Worm (Caenorhabditis elegans) whole organism, young adult: ENCODE results near the gene nhr-80.

Experiments
- B0336.3 ChIP-seq: fragments of 200-800 bp; sonication (Bioruptor generic); IDR thresholded peaks from 2 replicates; pipeline ENCODE4 v1.3.6; 2022; ENCODE audit warnings: missing genetic modification characterization, missing compliant biosample characterization
- C17E4.6 ChIP-seq: fragments of 200-800 bp; sonication (Bioruptor generic); IDR thresholded peaks from 2 replicates; pipeline ENCODE4 v1.3.6; 2022; ENCODE audit warnings: missing genetic modification reagents, missing genetic modification characterization, missing compliant biosample characterization
- F49E8.2 ChIP-seq: sonication (generic microtip); optimal IDR thresholded peaks from 3 replicates; lab custom pipeline; 2017; ENCODE audit warnings: missing genetic modification characterization, mild to moderate bottlenecking, missing compliant biosample characterization, antibody characterized with exemption, moderate library complexity; ENCODE audit not compliant: insufficient read depth
- F52B5.7 ChIP-seq: sonication (generic microtip); optimal IDR thresholded peaks from 2 replicates; lab custom pipeline; 2016; ENCODE audit warnings: mild to moderate bottlenecking, missing genetic modification characterization, missing compliant biosample characterization
- K11D2.4 ChIP-seq: fragments of 200-800 bp; sonication (Bioruptor generic); IDR thresholded peaks from 2 replicates; pipeline ENCODE4 v1.3.6; 2022; ENCODE audit warnings: missing genetic modification reagents, missing genetic modification characterization, missing compliant biosample characterization
- T26A5.8 ChIP-seq: sonication (generic microtip); optimal IDR thresholded peaks from 2 replicates; lab custom pipeline; 2016; ENCODE audit warnings: missing genetic modification characterization, missing compliant biosample characterization
- Y53F4B.3 ChIP-seq: fragments of 200-800 bp; sonication (Bioruptor generic); IDR thresholded peaks from 2 replicates; pipeline ENCODE4 v1.3.6; 2022; ENCODE audit warnings: missing genetic modification reagents, missing genetic modification characterization, missing compliant biosample characterization
- Y53G8AR.9 ChIP-seq: fragments of 200-800 bp; sonication (Bioruptor generic); conservative IDR thresholded peaks from 2 replicates; pipeline ENCODE4 v1.3.6; 2022; ENCODE audit warnings: missing genetic modification reagents, missing genetic modification characterization, missing compliant biosample characterization
- Y67H2A.10 ChIP-seq: fragments of 200-800 bp; sonication (Bioruptor generic); conservative IDR thresholded peaks from 2 replicates; pipeline ENCODE4 v1.3.6; 2022; ENCODE audit warnings: missing genetic modification reagents, missing genetic modification characterization, missing compliant biosample characterization
- Y79H2A.3 ChIP-seq: fragments of 200-800 bp; sonication (Bioruptor generic); conservative IDR thresholded peaks from 2 replicates; pipeline ENCODE4 v1.3.6; 2022; ENCODE audit warnings: missing genetic modification reagents, missing genetic modification characterization, missing compliant biosample characterization
- Y95B8A.8 ChIP-seq: fragments of 200-800 bp; sonication (Bioruptor generic); IDR thresholded peaks from 2 replicates; pipeline ENCODE4 v1.3.6; 2022; ENCODE audit warnings: missing genetic modification reagents, missing genetic modification characterization, missing compliant biosample characterization
- akir-1 ChIP-seq: fragments of 200-800 bp; sonication (Bioruptor generic); optimal IDR thresholded peaks from 2 replicates; lab custom pipeline; 2018; ENCODE audit warnings: mild to moderate bottlenecking, missing genetic modification characterization, moderate library complexity, missing compliant biosample characterization
- ama-1 ChIP-seq, 3 experiments: fragments of 150-350 bp in 1 of 3; sonication (generic microtip) in 2 of 3; optimal IDR thresholded peaks; 2 replicates each; lab custom pipeline; 2014 to 2018; ENCODE audit warnings: missing biosample characterization in 2 of 3, missing genetic modification characterization in 2 of 3, missing genetic modification reagents in 2 of 3
- athp-1 ChIP-seq: sonication (generic microtip); optimal IDR thresholded peaks from 2 replicates; lab custom pipeline; 2017; ENCODE audit warnings: mild to moderate bottlenecking, missing genetic modification characterization, missing compliant biosample characterization
- attf-5 ChIP-seq: fragments of 200-800 bp; sonication (Bioruptor generic); optimal IDR thresholded peaks from 2 replicates; lab custom pipeline; 2018; ENCODE audit warnings: mild to moderate bottlenecking, missing genetic modification characterization, missing compliant biosample characterization
- cebp-1 ChIP-seq, 2 experiments: fragments of 200-800 bp in 1 of 2; sonication (Bioruptor generic) in 1 of 2; sonication (generic microtip) in 1 of 2; IDR thresholded peaks in 1 of 2; optimal IDR thresholded peaks in 1 of 2; 2 replicates each; pipeline versions ENCODE4 v1.3.6 to Lab custom; 2017 to 2022; ENCODE audit warnings: missing compliant biosample characterization in 2 of 2, missing genetic modification characterization in 2 of 2, mild to moderate bottlenecking in 1 of 2, missing genetic modification reagents in 1 of 2, moderate library complexity in 1 of 2
- ceh-100 ChIP-seq: fragments of 200-800 bp; sonication (Bioruptor generic); IDR thresholded peaks from 2 replicates; pipeline ENCODE4 v1.3.6; 2022; ENCODE audit warnings: missing genetic modification reagents, missing genetic modification characterization, missing compliant biosample characterization
- ceh-40 ChIP-seq: fragments of 200-800 bp; sonication (Bioruptor generic); IDR thresholded peaks from 2 replicates; pipeline ENCODE4 v1.3.6; 2022; ENCODE audit warnings: missing genetic modification characterization, missing compliant biosample characterization
- ceh-79 ChIP-seq: sonication (generic microtip); optimal IDR thresholded peaks from 2 replicates; lab custom pipeline; 2017; ENCODE audit warnings: mild to moderate bottlenecking, missing genetic modification characterization, missing compliant biosample characterization
- ceh-91 ChIP-seq: fragments of 200-800 bp; sonication (Bioruptor generic); IDR thresholded peaks from 2 replicates; pipeline ENCODE4 v1.3.6; 2022; ENCODE audit warnings: missing genetic modification reagents, missing genetic modification characterization, missing compliant biosample characterization
- dox-1 ChIP-seq: fragments of 200-800 bp; sonication (Bioruptor generic); IDR thresholded peaks from 2 replicates; pipeline ENCODE4 v1.3.6; 2022; ENCODE audit warnings: missing genetic modification reagents, missing genetic modification characterization, missing compliant biosample characterization
- egl-18 ChIP-seq: fragments of 200-800 bp; sonication (Bioruptor generic); IDR thresholded peaks from 2 replicates; pipeline ENCODE4 v1.3.6; 2022; ENCODE audit warnings: missing genetic modification reagents, missing genetic modification characterization, missing compliant biosample characterization
- egrh-3 ChIP-seq: fragments of 200-800 bp; sonication (Bioruptor generic); IDR thresholded peaks from 2 replicates; pipeline ENCODE4 v1.3.6; 2022; ENCODE audit warnings: missing genetic modification reagents, missing genetic modification characterization, missing compliant biosample characterization
- ekl-4 ChIP-seq: fragments of 200-800 bp; sonication (Bioruptor generic); IDR thresholded peaks from 2 replicates; pipeline ENCODE4 v1.3.6; 2022; ENCODE audit warnings: missing genetic modification reagents, missing genetic modification characterization, missing compliant biosample characterization
- ets-4 ChIP-seq: fragments of 200-800 bp; sonication (Bioruptor generic); optimal IDR thresholded peaks from 2 replicates; lab custom pipeline; 2018; ENCODE audit warnings: mild to moderate bottlenecking, missing genetic modification characterization, missing compliant biosample characterization
- fkh-3 ChIP-seq: sonication (generic microtip); optimal IDR thresholded peaks from 2 replicates; lab custom pipeline; 2016; ENCODE audit warnings: mild to moderate bottlenecking, missing genetic modification characterization, missing compliant biosample characterization
- hlh-12 ChIP-seq: sonication (generic microtip); optimal IDR thresholded peaks from 2 replicates; lab custom pipeline; 2016; ENCODE audit warnings: missing genetic modification characterization, missing compliant biosample characterization
- hmg-1.2 ChIP-seq: fragments of 200-800 bp; sonication (Bioruptor generic); IDR thresholded peaks from 2 replicates; pipeline ENCODE4 v1.3.6; 2022; ENCODE audit warnings: missing genetic modification reagents, missing genetic modification characterization, missing compliant biosample characterization
- let-526 ChIP-seq: fragments of 200-800 bp; sonication (Bioruptor generic); IDR thresholded peaks from 2 replicates; pipeline ENCODE4 v1.3.6; 2022; ENCODE audit warnings: missing genetic modification reagents, missing genetic modification characterization, missing compliant biosample characterization
- lin-26 ChIP-seq: fragments of 200-800 bp; sonication (Bioruptor generic); IDR thresholded peaks from 2 replicates; pipeline ENCODE4 v1.3.6; 2022; ENCODE audit warnings: missing genetic modification reagents, missing genetic modification characterization, missing compliant biosample characterization
- lin-54 ChIP-seq: fragments of 200-800 bp; sonication (Bioruptor generic); optimal IDR thresholded peaks from 2 replicates; lab custom pipeline; 2018; ENCODE audit warnings: mild to moderate bottlenecking, missing genetic modification characterization, missing compliant biosample characterization
- lir-1 ChIP-seq: fragments of 200-800 bp; sonication (Bioruptor generic); conservative IDR thresholded peaks from 2 replicates; pipeline ENCODE4 v1.3.6; 2022; ENCODE audit warnings: missing genetic modification reagents, missing genetic modification characterization, missing compliant biosample characterization
- lsl-1 ChIP-seq: fragments of 200-800 bp; sonication (Bioruptor generic); optimal IDR thresholded peaks from 2 replicates; lab custom pipeline; 2018; ENCODE audit warnings: mild to moderate bottlenecking, missing genetic modification characterization, moderate library complexity, missing compliant biosample characterization
- madf-3 ChIP-seq: fragments of 200-800 bp; sonication (Bioruptor generic); IDR thresholded peaks from 2 replicates; pipeline ENCODE4 v1.3.6; 2022; ENCODE audit warnings: missing genetic modification reagents, missing genetic modification characterization, missing compliant biosample characterization
- madf-6 ChIP-seq: fragments of 200-800 bp; sonication (Bioruptor generic); IDR thresholded peaks from 2 replicates; pipeline ENCODE4 v1.3.6; 2022; ENCODE audit warnings: missing genetic modification reagents, missing genetic modification characterization, missing compliant biosample characterization
- mcd-1 ChIP-seq: fragments of 200-800 bp; sonication (Bioruptor generic); IDR thresholded peaks from 2 replicates; pipeline ENCODE4 v1.3.6; 2022; ENCODE audit warnings: missing genetic modification reagents, missing genetic modification characterization, missing compliant biosample characterization
- nfya-1 ChIP-seq: sonication (generic microtip); optimal IDR thresholded peaks from 2 replicates; lab custom pipeline; 2017; ENCODE audit warnings: antibody characterized with exemption, missing compliant biosample characterization, missing genetic modification characterization, borderline replicate concordance; ENCODE audit not compliant: insufficient read depth
- nhr-80 ChIP-seq: sonication (generic microtip); optimal IDR thresholded peaks from 2 replicates; lab custom pipeline; 2016; ENCODE audit warnings: missing genetic modification characterization, missing compliant biosample characterization
- nhr-90 ChIP-seq: sonication (generic microtip); optimal IDR thresholded peaks from 2 replicates; lab custom pipeline; 2016; ENCODE audit warnings: missing genotype, mild to moderate bottlenecking, missing genetic modification characterization, missing compliant biosample characterization
- snpc-1.3 ChIP-seq: sonication (generic microtip); optimal IDR thresholded peaks from 2 replicates; lab custom pipeline; 2017; ENCODE audit warnings: missing genetic modification characterization, mild to moderate bottlenecking, missing compliant biosample characterization, antibody characterized with exemption, moderate library complexity, missing genotype, missing genetic modification reagents; ENCODE audit not compliant: insufficient read depth
- somi-1 ChIP-seq: fragments of 200-800 bp; sonication (Bioruptor generic); optimal IDR thresholded peaks from 2 replicates; lab custom pipeline; 2018; ENCODE audit warnings: mild to moderate bottlenecking, missing genetic modification characterization, missing compliant biosample characterization
- zfh-2 ChIP-seq: fragments of 200-800 bp; sonication (Bioruptor generic); conservative IDR thresholded peaks from 2 replicates; pipeline ENCODE4 v1.3.6; 2022; ENCODE audit warnings: missing genetic modification reagents, missing genetic modification characterization, missing compliant biosample characterization
- ztf-25 ChIP-seq: fragments of 200-800 bp; sonication (Bioruptor generic); IDR thresholded peaks from 2 replicates; pipeline ENCODE4 v1.3.6; 2022; ENCODE audit warnings: missing genetic modification reagents, missing genetic modification characterization, missing compliant biosample characterization

nhr-80 gene

ce11 chrIII:14671-15070 is at the start of gene nhr-80:
Gene nhr-80, minus strand, starts transcription at chrIII:14869.
- no peak for TF ChIP-seq dox-1 (GFP tag; lab: Robert Waterston, UW)
- TF ChIP-seq nhr-80 (tag; lab: Kevin White, UChicago) = peak; percentile 89
- TF ChIP-seq, all 124 proteins: peak for 1

ce11 chrIII:63584-64316 is 49.1 kb upstream of the nhr-80 start:
- TF ChIP-seq T26A5.8 (tag; lab: Kevin White, UChicago) = no peak
- TF ChIP-seq Y95B8A.8 = no peak
- peak; percentile 60 for TF ChIP-seq K11D2.4 (GFP tag; lab: Robert Waterston, UW)
- peak; percentile 58; the same call in 1 of the 2 replicates for TF ChIP-seq ekl-4 (GFP tag; lab: Robert Waterston, UW)
- no peak for TF ChIP-seq ceh-91 (GFP tag; lab: Robert Waterston, UW)
- TF ChIP-seq fkh-3 (tag; lab: Kevin White, UChicago) = no peak
- TF ChIP-seq snpc-1.3 = no peak
- TF ChIP-seq ceh-40 (GFP tag; lab: Robert Waterston, UW) = 0 out of 2 replicates have a peak, but pooled peaks have one; percentile 52
- peak; percentile 42 for TF ChIP-seq attf-5 (GFP tag; lab: Kevin White, UChicago)
- TF ChIP-seq C17E4.6 (GFP tag; lab: Robert Waterston, UW) = peak; percentile 58; the same call in 1 of the 2 replicates
- TF ChIP-seq ztf-25 = 0 out of 2 replicates have a peak, but pooled peaks have one; percentile 3
- no peak for TF ChIP-seq ets-4 (GFP tag; lab: Kevin White, UChicago)
- no peak for TF ChIP-seq akir-1 (GFP tag; lab: Kevin White, UChicago)
- no peak for TF ChIP-seq cebp-1 (GFP tag; IDR thresholded peaks at IDR 0.05; lab: Robert Waterston, UW)
- peak; percentile 7 for TF ChIP-seq cebp-1 (tag; optimal IDR thresholded peaks at IDR 0.05; lab: Kevin White, UChicago)
- peak; percentile 60 for TF ChIP-seq Y53G8AR.9 (GFP tag; lab: Robert Waterston, UW)
- TF ChIP-seq ama-1 (optimal IDR thresholded peaks at IDR 0.05; lab: Kevin White, UChicago) = no peak
- peak in 1 of 2 experiments; percentile 35 for TF ChIP-seq ama-1 (GFP tag; optimal IDR thresholded peaks at IDR 0.05; lab: Kevin White, UChicago)
- TF ChIP-seq nhr-90 = no peak
- TF ChIP-seq F49E8.2 = no peak
- TF ChIP-seq ceh-100 (GFP tag; lab: Robert Waterston, UW) = 0 out of 2 replicates have a peak, but pooled peaks have one; percentile 9
- no peak for TF ChIP-seq B0336.3 (GFP tag; lab: Robert Waterston, UW)
- TF ChIP-seq Y79H2A.3 (GFP tag; lab: Robert Waterston, UW) = 0 out of 2 replicates have a peak, but pooled peaks have one; percentile 18
- peak; percentile 69 for TF ChIP-seq dox-1 (GFP tag; lab: Robert Waterston, UW)
- TF ChIP-seq Y53F4B.3 (GFP tag; lab: Robert Waterston, UW) = no peak
- TF ChIP-seq nfya-1 = no peak
- TF ChIP-seq mcd-1 (GFP tag; lab: Robert Waterston, UW) = peak; percentile 36; the same call in 1 of the 2 replicates
- peak; percentile 29; the same call in 1 of the 2 replicates for TF ChIP-seq hmg-1.2 (GFP tag; lab: Robert Waterston, UW)
- TF ChIP-seq egl-18 (GFP tag; lab: Robert Waterston, UW) = 0 out of 2 replicates have a peak, but pooled peaks have one; percentile 52
- no peak for TF ChIP-seq hlh-12 (tag; lab: Kevin White, UChicago)
- no peak for TF ChIP-seq lsl-1 (GFP tag; lab: Kevin White, UChicago)
- TF ChIP-seq madf-6 = peak; percentile 20; the same call in 1 of the 2 replicates
- no peak for TF ChIP-seq Y67H2A.10
- TF ChIP-seq lir-1 (GFP tag; lab: Robert Waterston, UW) = no peak
- TF ChIP-seq ceh-79 (tag; lab: Kevin White, UChicago) = peak; percentile 71
- peak; percentile 1 for TF ChIP-seq lin-26 (GFP tag; lab: Robert Waterston, UW)
- TF ChIP-seq madf-3 (GFP tag; lab: Robert Waterston, UW) = peak; percentile 76
- no peak for TF ChIP-seq F52B5.7
- peak; percentile 18 for TF ChIP-seq athp-1 (tag; lab: Kevin White, UChicago)
- peak; percentile 72; the same call in 1 of the 2 replicates for TF ChIP-seq let-526 (GFP tag; lab: Robert Waterston, UW)
- TF ChIP-seq egrh-3 = peak; percentile 72; the same call in 1 of the 2 replicates
- peak; percentile 85 for TF ChIP-seq zfh-2
- TF ChIP-seq somi-1 (GFP tag; lab: Kevin White, UChicago) = peak; percentile 58
- TF ChIP-seq lin-54 (GFP tag; lab: Kevin White, UChicago) = peak; percentile 13
